Worm (Caenorhabditis elegans) whole organism, L3 larva: ENCODE data around the gene abch-1.

Source experiments
- R02D3.7 ChIP-seq: fragments of 150-350 bp; optimal IDR thresholded peaks from 2 replicates; lab custom pipeline; 2014; ENCODE audit warnings: missing biosample characterization, missing genetic modification characterization
- aly-2 ChIP-seq: fragments of 150-350 bp; optimal IDR thresholded peaks from 2 replicates; lab custom pipeline; 2014; ENCODE audit warnings: missing biosample characterization, missing genetic modification characterization
- ceh-16 ChIP-seq: sonication (generic microtip); optimal IDR thresholded peaks from 2 replicates; lab custom pipeline; 2017; ENCODE audit warnings: missing biosample characterization, missing genetic modification characterization
- ceh-28 ChIP-seq: fragments of 150-350 bp; optimal IDR thresholded peaks from 2 replicates; lab custom pipeline; 2014; ENCODE audit warnings: missing biosample characterization, missing genetic modification reagents, missing genetic modification characterization
- ceh-82 ChIP-seq: fragments of 150-350 bp; optimal IDR thresholded peaks from 2 replicates; lab custom pipeline; 2014; ENCODE audit warnings: missing biosample characterization, missing genetic modification characterization
- egl-27 ChIP-seq: sonication (generic microtip); optimal IDR thresholded peaks from 4 replicates; lab custom pipeline; 2017; ENCODE audit warnings: missing biosample characterization, missing genetic modification reagents, missing genetic modification characterization
- elt-3 ChIP-seq, 3 experiments: fragments of 150-350 bp in 1 of 3; sonication (generic microtip) in 2 of 3; optimal IDR thresholded peaks; 2 replicates in 2 of 3; 4 replicates in 1 of 3; lab custom pipeline; 2014 to 2017; ENCODE audit warnings: missing biosample characterization in 3 of 3, missing genetic modification characterization in 3 of 3
- eor-1 ChIP-seq, 2 experiments: fragments of 150-350 bp; optimal IDR thresholded peaks; 2 replicates each; lab custom pipeline; 2014 to 2018; ENCODE audit warnings: missing biosample characterization in 2 of 2, missing genetic modification characterization in 2 of 2
- fkh-10 ChIP-seq: sonication (generic microtip); optimal IDR thresholded peaks from 2 replicates; lab custom pipeline; 2017; ENCODE audit warnings: missing biosample characterization, missing genetic modification reagents, missing genetic modification characterization
- fkh-2 ChIP-seq: fragments of 150-350 bp; optimal IDR thresholded peaks from 2 replicates; lab custom pipeline; 2014; ENCODE audit warnings: missing biosample characterization, missing genetic modification reagents, missing genetic modification characterization
- jun-1 ChIP-seq: fragments of 150-350 bp; optimal IDR thresholded peaks from 2 replicates; lab custom pipeline; 2014; ENCODE audit warnings: missing biosample characterization, missing genetic modification reagents, missing genetic modification characterization
- lin-15B ChIP-seq: fragments of 150-350 bp; optimal IDR thresholded peaks from 2 replicates; lab custom pipeline; 2014; ENCODE audit warnings: missing biosample characterization, missing genetic modification characterization
- lin-39 ChIP-seq: fragments of 150-350 bp; optimal IDR thresholded peaks from 2 replicates; lab custom pipeline; 2018; ENCODE audit warnings: missing biosample characterization, missing genetic modification reagents, missing genetic modification characterization
- lsy-12 ChIP-seq: sonication (generic microtip); optimal IDR thresholded peaks from 2 replicates; lab custom pipeline; 2016; ENCODE audit warnings: mild to moderate bottlenecking, missing genetic modification characterization, missing compliant biosample characterization
- mml-1 ChIP-seq: fragments of 150-350 bp; sonication (generic microtip); optimal IDR thresholded peaks from 3 replicates; lab custom pipeline; 2014; ENCODE audit warnings: missing biosample characterization, missing genetic modification characterization
- nfya-1 ChIP-seq: sonication (generic microtip); optimal IDR thresholded peaks from 2 replicates; lab custom pipeline; 2017; ENCODE audit warnings: missing genetic modification characterization, mild to moderate bottlenecking, missing compliant biosample characterization, antibody characterized with exemption, moderate library complexity; ENCODE audit not compliant: insufficient read depth
- nhr-11 ChIP-seq: fragments of 150-350 bp; optimal IDR thresholded peaks from 2 replicates; lab custom pipeline; 2014; ENCODE audit warnings: missing biosample characterization, missing genetic modification characterization
- nhr-12 ChIP-seq: fragments of 150-350 bp; optimal IDR thresholded peaks from 2 replicates; lab custom pipeline; 2014; ENCODE audit warnings: missing biosample characterization, missing genetic modification characterization
- nhr-23 ChIP-seq: fragments of 150-350 bp; optimal IDR thresholded peaks from 2 replicates; lab custom pipeline; 2014; ENCODE audit warnings: missing biosample characterization, missing genetic modification reagents, missing genetic modification characterization
- nhr-237 ChIP-seq: fragments of 150-350 bp; optimal IDR thresholded peaks from 2 replicates; lab custom pipeline; 2014; ENCODE audit warnings: missing biosample characterization, missing genetic modification characterization
- nhr-25 ChIP-seq: sonication (generic microtip); optimal IDR thresholded peaks from 2 replicates; lab custom pipeline; 2017; ENCODE audit warnings: missing biosample characterization, missing genetic modification characterization
- nhr-67 ChIP-seq: fragments of 150-350 bp; optimal IDR thresholded peaks from 2 replicates; lab custom pipeline; 2014; ENCODE audit warnings: missing biosample characterization, missing genetic modification characterization
- sea-2 ChIP-seq: fragments of 150-350 bp; sonication (generic microtip); optimal IDR thresholded peaks from 4 replicates; lab custom pipeline; 2014; ENCODE audit warnings: missing biosample characterization, missing genetic modification reagents, missing genetic modification characterization
- skn-1 ChIP-seq: fragments of 150-350 bp; optimal IDR thresholded peaks from 2 replicates; lab custom pipeline; 2014; ENCODE audit warnings: missing biosample characterization, missing genetic modification characterization
- tbx-2 ChIP-seq: sonication (generic microtip); optimal IDR thresholded peaks from 2 replicates; lab custom pipeline; 2016; ENCODE audit warnings: mild to moderate bottlenecking, missing genetic modification characterization, missing compliant biosample characterization
- unc-62 ChIP-seq: fragments of 150-350 bp; sonication (generic microtip); optimal IDR thresholded peaks from 4 replicates; lab custom pipeline; 2014; ENCODE audit warnings: missing biosample characterization, missing genetic modification reagents, missing genetic modification characterization
- zag-1 ChIP-seq: fragments of 150-350 bp; optimal IDR thresholded peaks from 2 replicates; lab custom pipeline; 2014; ENCODE audit warnings: missing biosample characterization, missing genetic modification characterization
- ztf-11 ChIP-seq: fragments of 150-350 bp; optimal IDR thresholded peaks from 2 replicates; lab custom pipeline; 2014; ENCODE audit warnings: missing biosample characterization, missing genetic modification characterization
- ztf-4 ChIP-seq: fragments of 150-350 bp; optimal IDR thresholded peaks from 2 replicates; lab custom pipeline; 2014; ENCODE audit warnings: missing biosample characterization, missing genetic modification characterization

The abch-1 gene

ce11 chrII:6502826-6503225 lies 28.6 kb downstream of the abch-1 start, which contains the start of gene R05G9.1:
Gene R05G9.1 (plus strand): TSS chrII:6503168.
- TF ChIP-seq nhr-11 (tag; lab: Kevin White, UChicago) (no peak), skn-1 (no peak), nhr-23 (tag; lab: Kevin White, UChicago) (no peak), sea-2 (GFP tag; lab: Kevin White, UChicago) (no peak), egl-27 (tag; lab: Kevin White, UChicago) (no peak), jun-1 (tag; lab: Kevin White, UChicago) (no peak), nhr-25 (no peak), fkh-10 (GFP tag; lab: Kevin White, UChicago) (no peak), unc-62 (GFP tag; lab: Kevin White, UChicago) (no peak)

- TF ChIP-seq nfya-1 (tag; lab: Kevin White, UChicago) (no peak), ceh-16 (tag; lab: Kevin White, UChicago) (no peak), nhr-67 (no peak), lin-15B (tag; lab: Kevin White, UChicago) (no peak), nhr-12 (no peak), nhr-23 (tag; lab: Kevin White, UChicago) (no peak), lsy-12 (tag; lab: Kevin White, UChicago) (no peak), fkh-2 (tag; lab: Kevin White, UChicago) (no peak), ceh-82 (tag; lab: Kevin White, UChicago) (no peak), mml-1 (no peak), fkh-10 (GFP tag; lab: Kevin White, UChicago) (no peak), jun-1 (tag; lab: Kevin White, UChicago) (no peak), egl-27 (tag; lab: Kevin White, UChicago) (no peak), unc-62 (GFP tag; lab: Kevin White, UChicago) (no peak), R02D3.7 (tag; lab: Kevin White, UChicago) (no peak), eor-1 (tag; optimal IDR thresholded peaks at IDR 0.05; lab: Kevin White, UChicago) (no peak), tbx-2 (tag; lab: Kevin White, UChicago) (no peak), sea-2 (GFP tag; lab: Kevin White, UChicago) (no peak)
Measured at ce11 chrII:6501420-6501819, 30.0 kb downstream of the abch-1 start, which contains the start of gene R05G9.3. Gene R05G9.3 (minus strand): TSS chrII:6501520.

- TF ChIP-seq jun-1 (tag; lab: Kevin White, UChicago) = no peak
- TF ChIP-seq lin-15B (tag; lab: Kevin White, UChicago) = no peak
- TF ChIP-seq nhr-23 (tag; lab: Kevin White, UChicago) = no peak
- no peak for TF ChIP-seq nhr-12
- no peak for TF ChIP-seq sea-2 (GFP tag; lab: Kevin White, UChicago)
- TF ChIP-seq unc-62 (GFP tag; lab: Kevin White, UChicago) = no peak
- no peak for TF ChIP-seq lsy-12 (tag; lab: Kevin White, UChicago)
Measured at ce11 chrII:6500161-6500560, 31.3 kb downstream of the abch-1 start, which contains the start of gene R05G9.5. Gene R05G9.5 (minus strand): TSS chrII:6500261.

- TF ChIP-seq nhr-67 = no peak
- no peak for TF ChIP-seq ztf-4 (tag; lab: Kevin White, UChicago)
- no peak for TF ChIP-seq lin-15B (tag; lab: Kevin White, UChicago)
- TF ChIP-seq nfya-1 (tag; lab: Kevin White, UChicago) = no peak
- TF ChIP-seq egl-27 (tag; lab: Kevin White, UChicago) = no peak
- no peak for TF ChIP-seq aly-2 (tag; lab: Kevin White, UChicago)
- TF ChIP-seq fkh-10 (GFP tag; lab: Kevin White, UChicago) = no peak
- no peak for TF ChIP-seq zag-1 (tag; lab: Kevin White, UChicago)
- no peak for TF ChIP-seq jun-1 (tag; lab: Kevin White, UChicago)
- no peak for TF ChIP-seq ztf-11 (tag; lab: Kevin White, UChicago)
- TF ChIP-seq nhr-11 (tag; lab: Kevin White, UChicago) = no peak
- TF ChIP-seq nhr-12 = no peak
- TF ChIP-seq nhr-25 = no peak
- TF ChIP-seq nhr-237 (tag; lab: Kevin White, UChicago) = no peak
- TF ChIP-seq elt-3 (tag; optimal IDR thresholded peaks at IDR 0.05; lab: Kevin White, UChicago) = no peak
- no peak for TF ChIP-seq sea-2 (GFP tag; lab: Kevin White, UChicago)
Measured at ce11 chrII:6499067-6499466, 32.4 kb downstream of the abch-1 start, which contains the start of gene twk-49. Gene twk-49 (minus strand): TSS chrII:6499167.

- TF ChIP-seq lin-39 (tag; lab: Kevin White, UChicago) (no peak), lsy-12 (tag; lab: Kevin White, UChicago) (no peak), nfya-1 (tag; lab: Kevin White, UChicago) (peak; percentile 20)
Measured at ce11 chrII:6498609-6499008, 32.8 kb downstream of the abch-1 start.

- peak; percentile 18 for TF ChIP-seq nfya-1 (tag; lab: Kevin White, UChicago)
- TF ChIP-seq ceh-28 (tag; lab: Kevin White, UChicago) = no peak
Measured at ce11 chrII:6497137-6497536, 34.3 kb downstream of the abch-1 start.
